Fruit fly (Drosophila melanogaster) whole organism, prepupa: ENCODE data around the gene CG42371.

ENCODE experiments used
- Blimp-1 ChIP-seq: fragments of 200-800 bp; sonication (Bioruptor generic); optimal IDR thresholded peaks from 3 replicates; lab custom pipeline; 2017; ENCODE audit warnings: missing biosample characterization, missing genetic modification characterization, mild to moderate bottlenecking, moderate library complexity, missing genetic modification reagents
- CG10631 ChIP-seq: fragments of 200-800 bp; sonication (Bioruptor generic); optimal IDR thresholded peaks from 2 replicates; lab custom pipeline; 2016; ENCODE audit warnings: missing biosample characterization, missing genetic modification characterization
- CG11762 ChIP-seq: fragments of 200-800 bp; sonication (Bioruptor generic); optimal IDR thresholded peaks from 3 replicates; lab custom pipeline; 2016; ENCODE audit warnings: missing biosample characterization, missing genetic modification characterization; ENCODE audit not compliant: insufficient read depth
- CG11902 ChIP-seq: fragments of 200-800 bp; sonication (Bioruptor generic); optimal IDR thresholded peaks from 3 replicates; lab custom pipeline; 2016; ENCODE audit warnings: missing biosample characterization, missing genetic modification characterization
- CG15336 ChIP-seq: fragments of 200-800 bp; sonication (Bioruptor generic); IDR thresholded peaks from 2 replicates; pipeline ENCODE4 v1.3.6; 2022; ENCODE audit warnings: missing biosample characterization, missing genetic modification characterization
- CG1621 ChIP-seq: fragments of 200-800 bp; sonication (Bioruptor generic); optimal IDR thresholded peaks from 3 replicates; lab custom pipeline; 2018; ENCODE audit warnings: missing biosample characterization, mild to moderate bottlenecking, missing genetic modification characterization
- CG16779 ChIP-seq: fragments of 200-800 bp; sonication (Bioruptor generic); optimal IDR thresholded peaks from 3 replicates; lab custom pipeline; 2017; ENCODE audit warnings: missing biosample characterization, mild to moderate bottlenecking, missing genetic modification characterization
- CG3032 ChIP-seq: fragments of 200-800 bp; optimal IDR thresholded peaks from 2 replicates; lab custom pipeline; 2019; ENCODE audit warnings: missing biosample characterization, mild to moderate bottlenecking, missing genetic modification characterization, moderate library complexity
- CG31627 ChIP-seq: fragments of 200-800 bp; sonication (Bioruptor generic); optimal IDR thresholded peaks from 3 replicates; lab custom pipeline; 2016; ENCODE audit warnings: missing biosample characterization, missing genetic modification characterization
- CG32006 ChIP-seq: fragments of 200-800 bp; sonication (Bioruptor generic); optimal IDR thresholded peaks from 3 replicates; lab custom pipeline; 2017; ENCODE audit warnings: missing biosample characterization, mild to moderate bottlenecking, missing genetic modification characterization
- CG34406 ChIP-seq: fragments of 200-800 bp; sonication (Bioruptor generic); optimal IDR thresholded peaks from 3 replicates; lab custom pipeline; 2016; ENCODE audit warnings: missing biosample characterization, missing genetic modification characterization
- CG3919 ChIP-seq: fragments of 200-800 bp; sonication (Bioruptor generic); optimal IDR thresholded peaks from 3 replicates; lab custom pipeline; 2016; ENCODE audit warnings: missing biosample characterization, missing genetic modification characterization
- CG6163 ChIP-seq: fragments of 200-800 bp; sonication (Bioruptor generic); IDR thresholded peaks from 3 replicates; pipeline ENCODE4 v1.3.6; 2022; ENCODE audit warnings: missing biosample characterization, missing genetic modification characterization
- CG6792 ChIP-seq: fragments of 200-800 bp; sonication (Bioruptor generic); optimal IDR thresholded peaks from 3 replicates; lab custom pipeline; 2016; ENCODE audit warnings: missing biosample characterization, missing genetic modification characterization
- CG6808 ChIP-seq: fragments of 200-800 bp; sonication (Bioruptor generic); optimal IDR thresholded peaks from 3 replicates; lab custom pipeline; 2017; ENCODE audit warnings: missing biosample characterization, missing genetic modification characterization, mild to moderate bottlenecking, moderate library complexity, missing genetic modification reagents
- CG7368 ChIP-seq: fragments of 200-800 bp; sonication (Bioruptor generic); optimal IDR thresholded peaks from 3 replicates; lab custom pipeline; 2016; ENCODE audit warnings: missing biosample characterization, missing genetic modification characterization
- CG8119 ChIP-seq: fragments of 200-800 bp; sonication (Bioruptor generic); IDR thresholded peaks from 3 replicates; pipeline ENCODE4 v1.3.6; 2022; ENCODE audit warnings: missing biosample characterization, missing genetic modification characterization
- CG8319 ChIP-seq: fragments of 200-800 bp; sonication (Bioruptor generic); optimal IDR thresholded peaks from 3 replicates; lab custom pipeline; 2016; ENCODE audit warnings: missing biosample characterization, missing genetic modification characterization
- CG8632 ChIP-seq: fragments of 200-800 bp; sonication (Bioruptor generic); optimal IDR thresholded peaks from 3 replicates; lab custom pipeline; 2016; ENCODE audit warnings: missing biosample characterization, missing genetic modification characterization
- CG9139 ChIP-seq: fragments of 200-800 bp; sonication (Bioruptor generic); optimal IDR thresholded peaks from 3 replicates; lab custom pipeline; 2017; ENCODE audit warnings: missing biosample characterization, mild to moderate bottlenecking, missing genetic modification characterization
- Eip75B ChIP-seq: fragments of 200-800 bp; sonication (Bioruptor generic); optimal IDR thresholded peaks from 3 replicates; lab custom pipeline; 2016; ENCODE audit warnings: missing biosample characterization, missing genetic modification characterization
- Eip78C ChIP-seq: fragments of 200-800 bp; sonication (Bioruptor generic); peaks from one replicate; lab custom pipeline; 2016; ENCODE audit warnings: missing biosample characterization, missing genetic modification characterization
- Eip93F ChIP-seq: fragments of 200-800 bp; sonication (Bioruptor generic); optimal IDR thresholded peaks from 2 replicates; lab custom pipeline; 2016; ENCODE audit warnings: missing biosample characterization, mild to moderate bottlenecking, missing genetic modification characterization
- Gug ChIP-seq: fragments of 200-800 bp; sonication (Bioruptor generic); IDR thresholded peaks from 2 replicates; pipeline ENCODE4 v1.3.6; 2022; ENCODE audit warnings: missing biosample characterization, missing genetic modification characterization
- Hr38 ChIP-seq: sonication (Bioruptor generic); optimal IDR thresholded peaks from 2 replicates; lab custom pipeline; 2016; ENCODE audit warnings: missing biosample characterization, missing genetic modification characterization
- Hr39 ChIP-seq: fragments of 200-800 bp; sonication (Bioruptor generic); optimal IDR thresholded peaks from 2 replicates; lab custom pipeline; 2016; ENCODE audit warnings: missing biosample characterization, missing genetic modification characterization
- Hr4 ChIP-seq: fragments of 200-800 bp; sonication (Bioruptor generic); optimal IDR thresholded peaks from 3 replicates; lab custom pipeline; 2016; ENCODE audit warnings: missing biosample characterization, missing genetic modification characterization
- Lpt ChIP-seq: fragments of 200-800 bp; sonication (Bioruptor generic); optimal IDR thresholded peaks from 3 replicates; lab custom pipeline; 2016; ENCODE audit warnings: missing biosample characterization, missing genetic modification characterization
- Met ChIP-seq: fragments of 200-800 bp; sonication (Bioruptor generic); optimal IDR thresholded peaks from 3 replicates; lab custom pipeline; 2016; ENCODE audit warnings: missing biosample characterization, missing genetic modification characterization
- OdsH ChIP-seq: fragments of 200-800 bp; sonication (Bioruptor generic); optimal IDR thresholded peaks from 3 replicates; lab custom pipeline; 2016; ENCODE audit warnings: missing biosample characterization, missing genetic modification characterization
- Sox14 ChIP-seq: fragments of 200-800 bp; sonication (Bioruptor generic); optimal IDR thresholded peaks from 3 replicates; lab custom pipeline; 2016; ENCODE audit warnings: missing biosample characterization, missing genetic modification characterization
- Sox15 ChIP-seq: fragments of 200-800 bp; sonication (Bioruptor generic); optimal IDR thresholded peaks from 3 replicates; lab custom pipeline; 2016; ENCODE audit warnings: missing biosample characterization, missing genetic modification characterization
- achi ChIP-seq: fragments of 200-800 bp; sonication (Bioruptor generic); optimal IDR thresholded peaks from 3 replicates; lab custom pipeline; 2016; ENCODE audit warnings: missing biosample characterization, missing genetic modification characterization
- acj6 ChIP-seq: fragments of 200-800 bp; sonication (Bioruptor generic); optimal IDR thresholded peaks from 3 replicates; lab custom pipeline; 2016; ENCODE audit warnings: missing biosample characterization, missing genetic modification characterization
- cyc ChIP-seq: fragments of 200-800 bp; sonication (Bioruptor generic); optimal IDR thresholded peaks from 3 replicates; lab custom pipeline; 2016; ENCODE audit warnings: missing biosample characterization, missing genetic modification characterization
- dac ChIP-seq: fragments of 200-800 bp; sonication (Bioruptor generic); optimal IDR thresholded peaks from 2 replicates; lab custom pipeline; 2017; ENCODE audit warnings: missing biosample characterization, mild to moderate bottlenecking, missing genetic modification characterization
- dsx ChIP-seq: fragments of 200-800 bp; optimal IDR thresholded peaks from 3 replicates; lab custom pipeline; 2019; ENCODE audit warnings: missing biosample characterization, mild to moderate bottlenecking, missing genetic modification characterization, moderate library complexity; ENCODE audit not compliant: poor library complexity, severe bottlenecking
- eg ChIP-seq: fragments of 200-800 bp; sonication (Bioruptor generic); IDR thresholded peaks from 3 replicates; pipeline ENCODE4 v1.3.6; 2022; ENCODE audit warnings: missing biosample characterization, missing genetic modification characterization
- esn ChIP-seq: fragments of 200-800 bp; sonication (Bioruptor generic); optimal IDR thresholded peaks from 2 replicates; lab custom pipeline; 2016; ENCODE audit warnings: missing biosample characterization, mild to moderate bottlenecking, missing genetic modification characterization, moderate library complexity
- fd59A ChIP-seq: fragments of 200-800 bp; sonication (Bioruptor generic); optimal IDR thresholded peaks from 2 replicates; lab custom pipeline; 2017; ENCODE audit warnings: missing biosample characterization, mild to moderate bottlenecking, missing genetic modification characterization, missing genetic modification reagents
- fd85E ChIP-seq: fragments of 200-800 bp; sonication (Bioruptor generic); optimal IDR thresholded peaks from 3 replicates; lab custom pipeline; 2016; ENCODE audit warnings: missing biosample characterization, missing genetic modification characterization
- fkh ChIP-seq: fragments of 200-800 bp; sonication (Bioruptor generic); optimal IDR thresholded peaks from 3 replicates; lab custom pipeline; 2017; ENCODE audit warnings: missing biosample characterization, mild to moderate bottlenecking, missing genetic modification characterization, moderate library complexity
- lz ChIP-seq: fragments of 200-800 bp; sonication (Bioruptor generic); optimal IDR thresholded peaks from 3 replicates; lab custom pipeline; 2016; ENCODE audit warnings: missing biosample characterization, missing genetic modification characterization
- net ChIP-seq: fragments of 200-800 bp; sonication (Bioruptor generic); optimal IDR thresholded peaks from 3 replicates; lab custom pipeline; 2016; ENCODE audit warnings: missing biosample characterization, missing genetic modification characterization
- pdm3 ChIP-seq: fragments of 200-800 bp; sonication (Bioruptor generic); optimal IDR thresholded peaks from 3 replicates; lab custom pipeline; 2016; ENCODE audit warnings: missing biosample characterization, missing genetic modification characterization
- salr ChIP-seq, 2 experiments: fragments of 200-800 bp; sonication (Bioruptor generic); optimal IDR thresholded peaks; 3 replicates each; lab custom pipeline; 2016 to 2018; ENCODE audit warnings: missing biosample characterization in 2 of 2, missing genetic modification characterization in 2 of 2, mild to moderate bottlenecking in 1 of 2
- spab ChIP-seq: fragments of 200-800 bp; sonication (Bioruptor generic); optimal IDR thresholded peaks from 2 replicates; lab custom pipeline; 2017; ENCODE audit warnings: missing biosample characterization, mild to moderate bottlenecking, missing genetic modification characterization, missing genetic modification reagents
- ss ChIP-seq, 2 experiments: fragments of 200-800 bp; sonication (Bioruptor generic); optimal IDR thresholded peaks; 2 replicates in 1 of 2; 3 replicates in 1 of 2; lab custom pipeline; 2017 to 2018; ENCODE audit warnings: mild to moderate bottlenecking in 2 of 2, missing biosample characterization in 2 of 2, missing genetic modification characterization in 2 of 2, moderate library complexity in 1 of 2
- svp ChIP-seq: fragments of 200-800 bp; sonication (Bioruptor generic); peaks from one replicate; lab custom pipeline; 2016; ENCODE audit warnings: missing biosample characterization, missing genetic modification characterization
- topi ChIP-seq: fragments of 200-800 bp; sonication (Bioruptor generic); optimal IDR thresholded peaks from 3 replicates; lab custom pipeline; 2016; ENCODE audit warnings: missing biosample characterization, missing genetic modification characterization

The CG42371 gene

DNA sequence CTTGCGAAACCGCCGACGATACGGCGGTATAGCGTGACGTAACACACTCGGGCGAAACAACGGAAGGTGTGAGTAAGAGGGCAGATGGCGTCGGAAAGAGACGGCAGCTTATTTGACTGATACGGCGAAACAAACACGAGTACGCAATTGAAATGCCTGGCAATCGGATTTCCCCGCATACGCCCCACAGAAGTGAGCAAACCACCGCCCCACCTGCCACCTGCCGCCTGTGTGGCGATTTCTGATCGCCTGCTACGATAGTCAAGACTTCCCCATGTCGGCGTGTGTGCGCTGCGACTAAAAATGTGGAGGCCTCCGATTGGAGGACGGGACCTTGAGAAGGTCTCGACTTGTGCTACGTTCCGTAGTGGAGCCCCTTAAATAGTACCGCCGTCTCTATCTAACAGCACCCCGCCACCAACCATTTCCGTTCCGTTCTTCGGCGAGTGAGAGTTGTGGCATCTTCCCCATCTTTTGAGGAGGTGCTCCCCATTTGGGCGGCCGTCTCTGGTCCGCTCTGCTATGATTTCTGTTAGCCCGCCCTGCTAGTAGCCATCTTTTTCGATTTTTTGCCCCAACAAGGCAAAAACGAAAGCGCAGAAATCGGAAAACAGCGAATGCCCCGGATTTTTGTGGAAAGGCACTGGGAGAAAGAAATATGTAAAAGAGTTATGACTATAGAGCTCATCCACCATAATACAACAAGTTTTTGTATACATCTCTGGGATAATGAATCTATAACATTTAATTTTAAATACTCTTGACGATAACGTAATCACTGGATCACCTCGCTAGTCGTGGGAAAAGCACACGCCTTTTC is 18.2 kb downstream of the CG42371 start:
- no peak for TF ChIP-seq Eip93F (GFP tag; lab: Kevin White, UChicago)
- TF ChIP-seq cyc (GFP tag; lab: Kevin White, UChicago) = peak; percentile 99
- TF ChIP-seq acj6 (GFP tag; lab: Kevin White, UChicago) = peak; percentile 99
- TF ChIP-seq eg (GFP tag; lab: Robert Waterston, UW) = no peak
- peak; percentile 99 for TF ChIP-seq Met (GFP tag; lab: Kevin White, UChicago)
- peak; percentile 94 for TF ChIP-seq CG7368 (GFP tag; lab: Kevin White, UChicago)
- peak; percentile 94 to 98 for TF ChIP-seq salr (GFP tag; optimal IDR thresholded peaks at IDR 0.05; lab: Kevin White, UChicago)
- TF ChIP-seq net (GFP tag; lab: Kevin White, UChicago) = peak; percentile 97
- TF ChIP-seq CG32006 (GFP tag; lab: Kevin White, UChicago) = peak; percentile 98
- TF ChIP-seq CG6163 (GFP tag; lab: Robert Waterston, UW) = no peak
- TF ChIP-seq fkh = peak; percentile 79
- no peak for TF ChIP-seq CG8119 (GFP tag; lab: Robert Waterston, UW)
- peak; percentile 92 to 93 for TF ChIP-seq ss (GFP tag; optimal IDR thresholded peaks at IDR 0.05; lab: Kevin White, UChicago)
- TF ChIP-seq Lpt = peak; percentile 97
- peak; percentile 51 for TF ChIP-seq Hr38
- TF ChIP-seq Sox14 (GFP tag; lab: Kevin White, UChicago) = peak; percentile 99
- TF ChIP-seq dsx (GFP tag; lab: Kevin White, UChicago) = peak; percentile 94
- TF ChIP-seq Eip75B (GFP tag; lab: Kevin White, UChicago) = peak; percentile 99
- TF ChIP-seq Hr39 = peak; percentile 99
- peak; percentile 98 for TF ChIP-seq Hr4
- TF ChIP-seq CG34406 (GFP tag; lab: Kevin White, UChicago) = peak; percentile 98
- TF ChIP-seq esn = peak; percentile 99
- TF ChIP-seq CG9139 (GFP tag; lab: Kevin White, UChicago) = peak; percentile 90
- TF ChIP-seq achi = peak; percentile 97
- peak; percentile 99 for TF ChIP-seq CG10631 (GFP tag; lab: Kevin White, UChicago)
- TF ChIP-seq Gug (GFP tag; lab: Robert Waterston, UW) = no peak
- TF ChIP-seq CG3032 (tag; lab: Kevin White, UChicago) = peak; percentile 97
- TF ChIP-seq fd59A (GFP tag; lab: Kevin White, UChicago) = peak; percentile 95
- TF ChIP-seq Blimp-1 (GFP tag; lab: Kevin White, UChicago) = peak; percentile 90
- peak; percentile 94 for TF ChIP-seq CG1621 (tag; lab: Kevin White, UChicago)
- peak; percentile 92 for TF ChIP-seq dac (GFP tag; lab: Kevin White, UChicago)
- TF ChIP-seq CG8632 (GFP tag; lab: Kevin White, UChicago) = peak; percentile 97
- TF ChIP-seq topi = peak; percentile 99
- peak; percentile 99 for TF ChIP-seq CG3919 (GFP tag; lab: Kevin White, UChicago)
- peak; percentile 99 for TF ChIP-seq lz (GFP tag; lab: Kevin White, UChicago)
- peak; percentile 96 for TF ChIP-seq spab
- TF ChIP-seq CG11762 (GFP tag; lab: Kevin White, UChicago) = peak; percentile 98
- TF ChIP-seq OdsH (GFP tag; lab: Kevin White, UChicago) = peak; percentile 98
- peak; percentile 99 for TF ChIP-seq svp (GFP tag; lab: Kevin White, UChicago)
- no peak for TF ChIP-seq CG15336 (GFP tag; lab: Robert Waterston, UW)
- TF ChIP-seq pdm3 (GFP tag; lab: Kevin White, UChicago) = peak; percentile 99
- peak; percentile 94 for TF ChIP-seq CG6808 (GFP tag; lab: Kevin White, UChicago)
- TF ChIP-seq CG31627 (GFP tag; lab: Kevin White, UChicago) = peak; percentile 99
- TF ChIP-seq CG8319 (GFP tag; lab: Kevin White, UChicago) = peak; percentile 98
- TF ChIP-seq Eip78C (GFP tag; lab: Kevin White, UChicago) = peak; percentile 99
- TF ChIP-seq fd85E (GFP tag; lab: Kevin White, UChicago) = peak; percentile 92
- TF ChIP-seq CG16779 (tag; lab: Kevin White, UChicago) = peak; percentile 94
- TF ChIP-seq CG11902 (GFP tag; lab: Kevin White, UChicago) = peak; percentile 98
- TF ChIP-seq Sox15 (GFP tag; lab: Kevin White, UChicago) = peak; percentile 98
- peak; percentile 98 for TF ChIP-seq CG6792
